Fruit fly (Drosophila melanogaster) whole organism, embryonic: ENCODE data around the gene CG10019.

Experiments used
- Bdp1 ChIP-seq: fragments of 200-800 bp; sonication (Bioruptor generic); optimal IDR thresholded peaks from 3 replicates; lab custom pipeline; 2016; ENCODE audit warnings: missing biosample characterization, missing genetic modification characterization
- Bteb2 ChIP-seq: fragments of 200-800 bp; sonication (Bioruptor generic); optimal IDR thresholded peaks from 2 replicates; lab custom pipeline; 2016; ENCODE audit warnings: missing biosample characterization, missing genetic modification characterization
- CG12391 ChIP-seq: fragments of 200-800 bp; sonication (Bioruptor generic); optimal IDR thresholded peaks from 3 replicates; lab custom pipeline; 2018; ENCODE audit warnings: missing biosample characterization, mild to moderate bottlenecking, missing genetic modification characterization, moderate library complexity
- CG13624 ChIP-seq: fragments of 200-800 bp; sonication (Bioruptor generic); optimal IDR thresholded peaks from 2 replicates; lab custom pipeline; 2016; ENCODE audit warnings: missing biosample characterization, missing genetic modification characterization
- CG1529 ChIP-seq: fragments of 200-800 bp; sonication (Bioruptor generic); optimal IDR thresholded peaks from 3 replicates; lab custom pipeline; 2018; ENCODE audit warnings: missing biosample characterization, missing genetic modification characterization
- CG15601 ChIP-seq: fragments of 200-800 bp; sonication (Bioruptor generic); optimal IDR thresholded peaks from 3 replicates; lab custom pipeline; 2019; ENCODE audit warnings: missing biosample characterization, mild to moderate bottlenecking, missing genetic modification characterization, moderate library complexity
- CG17385 ChIP-seq: fragments of 200-800 bp; sonication (Bioruptor generic); optimal IDR thresholded peaks from 3 replicates; lab custom pipeline; 2018; ENCODE audit warnings: missing biosample characterization, mild to moderate bottlenecking, missing genetic modification characterization
- CG17829 ChIP-seq: fragments of 200-800 bp; optimal IDR thresholded peaks from 2 replicates; lab custom pipeline; 2019; ENCODE audit warnings: missing biosample characterization, mild to moderate bottlenecking, missing genetic modification characterization, moderate library complexity
- CG2678 ChIP-seq: fragments of 200-800 bp; sonication (Bioruptor generic); optimal IDR thresholded peaks from 3 replicates; lab custom pipeline; 2019; ENCODE audit warnings: missing biosample characterization, mild to moderate bottlenecking, missing genetic modification characterization, moderate library complexity
- CG33213 ChIP-seq: fragments of 200-800 bp; sonication (Bioruptor generic); optimal IDR thresholded peaks from 3 replicates; lab custom pipeline; 2016; ENCODE audit warnings: missing biosample characterization, missing genetic modification characterization
- CG4854 ChIP-seq: fragments of 200-800 bp; sonication (Bioruptor generic); optimal IDR thresholded peaks from 2 replicates; lab custom pipeline; 2016; ENCODE audit warnings: missing biosample characterization, missing genetic modification characterization, inconsistent platforms
- CG5245 ChIP-seq: fragments of 200-800 bp; sonication (Bioruptor generic); optimal IDR thresholded peaks from 3 replicates; lab custom pipeline; 2016; ENCODE audit warnings: missing biosample characterization, missing genetic modification characterization
- CG6175 ChIP-seq: fragments of 200-800 bp; sonication (Bioruptor generic); IDR thresholded peaks from 3 replicates; pipeline ENCODE4 v1.3.6; 2022; ENCODE audit warnings: missing biosample characterization, missing genetic modification characterization
- CG6854 ChIP-seq: fragments of 200-800 bp; sonication (Bioruptor generic); optimal IDR thresholded peaks from 3 replicates; lab custom pipeline; 2017; ENCODE audit warnings: missing biosample characterization, mild to moderate bottlenecking, missing genetic modification characterization
- CG8478 ChIP-seq: fragments of >200 bp; optimal IDR thresholded peaks from 2 replicates; lab custom pipeline; 2018
- CG9215 ChIP-seq: fragments of 200-800 bp; sonication (Bioruptor generic); IDR thresholded peaks from 2 replicates; pipeline ENCODE4 v1.3.6; 2022; ENCODE audit warnings: missing biosample characterization, missing genetic modification characterization
- CG9437 ChIP-seq: fragments of 200-800 bp; sonication (Bioruptor generic); optimal IDR thresholded peaks from 2 replicates; lab custom pipeline; 2018; ENCODE audit warnings: missing biosample characterization, mild to moderate bottlenecking, missing genetic modification characterization
- CkIIα-i1 ChIP-seq: fragments of 200-800 bp; sonication (Bioruptor generic); IDR thresholded peaks from 2 replicates; pipeline ENCODE4 v1.3.6; 2022; ENCODE audit warnings: missing biosample characterization, missing genetic modification characterization
- D19B ChIP-seq: fragments of 200-800 bp; sonication (Bioruptor generic); optimal IDR thresholded peaks from 2 replicates; lab custom pipeline; 2017; ENCODE audit warnings: missing biosample characterization, mild to moderate bottlenecking, missing genetic modification characterization
- Dfd ChIP-seq, 2 experiments: fragments of >200 bp; optimal IDR thresholded peaks; 2 replicates each; lab custom pipeline; 2017; ENCODE audit warnings: missing biosample characterization in 2 of 2, missing genetic modification characterization in 2 of 2
- Dp ChIP-seq: fragments of 200-800 bp; sonication (Bioruptor generic); optimal IDR thresholded peaks from 2 replicates; lab custom pipeline; 2018; ENCODE audit warnings: missing biosample characterization, mild to moderate bottlenecking, missing genetic modification characterization, moderate library complexity
- Eip74EF ChIP-seq, 2 experiments: fragments of 200-800 bp in 1 of 2; fragments of >200 bp in 1 of 2; sonication (Bioruptor generic) in 1 of 2; optimal IDR thresholded peaks; 2 replicates each; lab custom pipeline; 2017 to 2019; ENCODE audit warnings: missing biosample characterization in 2 of 2, missing genetic modification characterization in 2 of 2, mild to moderate bottlenecking in 1 of 2, moderate library complexity in 1 of 2
- Elba2 ChIP-seq: fragments of 200-800 bp; sonication (Bioruptor generic); optimal IDR thresholded peaks from 3 replicates; lab custom pipeline; 2016; ENCODE audit warnings: missing biosample characterization, missing genetic modification characterization
- HLH4C ChIP-seq: fragments of 200-800 bp; sonication (Bioruptor generic); IDR thresholded peaks from 3 replicates; pipeline ENCODE4 v1.3.6; 2022; ENCODE audit warnings: missing biosample characterization, missing genetic modification characterization; ENCODE audit not compliant: partially characterized antibody
- HLH54F ChIP-seq: fragments of 200-800 bp; sonication (Bioruptor generic); optimal IDR thresholded peaks from 3 replicates; lab custom pipeline; 2016; ENCODE audit warnings: missing biosample characterization, missing genetic modification characterization
- Hr39 ChIP-seq: fragments of >200 bp; optimal IDR thresholded peaks from 2 replicates; lab custom pipeline; 2017
- Hsf ChIP-seq: fragments of 200-800 bp; sonication (Bioruptor generic); optimal IDR thresholded peaks from 3 replicates; lab custom pipeline; 2016; ENCODE audit warnings: missing biosample characterization, missing genetic modification characterization
- Lim3 ChIP-seq: fragments of 200-800 bp; sonication (Bioruptor generic); IDR thresholded peaks from 2 replicates; pipeline ENCODE4 v1.3.6; 2022; ENCODE audit warnings: missing biosample characterization, missing genetic modification characterization
- Lpt ChIP-seq: fragments of >200 bp; optimal IDR thresholded peaks from 2 replicates; lab custom pipeline; 2018; ENCODE audit warnings: missing biosample characterization, missing genetic modification characterization
- MTF-1 ChIP-seq: fragments of 200-800 bp; sonication (Bioruptor generic); optimal IDR thresholded peaks from 2 replicates; lab custom pipeline; 2018; ENCODE audit warnings: missing biosample characterization, mild to moderate bottlenecking, missing genetic modification characterization, borderline replicate concordance
- Meics ChIP-seq: fragments of 200-800 bp; sonication (Bioruptor generic); optimal IDR thresholded peaks from 2 replicates; lab custom pipeline; 2017; ENCODE audit warnings: missing biosample characterization, mild to moderate bottlenecking, missing genetic modification characterization
- Myb ChIP-seq: fragments of 200-800 bp; sonication (Bioruptor generic); optimal IDR thresholded peaks from 2 replicates; lab custom pipeline; 2016; ENCODE audit warnings: missing biosample characterization, missing genetic modification characterization
- Nf-YA ChIP-seq: fragments of 200-800 bp; sonication (Bioruptor generic); IDR thresholded peaks from 2 replicates; pipeline ENCODE4 v1.3.6; 2022; ENCODE audit warnings: missing biosample characterization, missing genetic modification characterization
- Oli ChIP-seq: fragments of 200-800 bp; sonication (Bioruptor generic); optimal IDR thresholded peaks from 2 replicates; lab custom pipeline; 2018; ENCODE audit warnings: missing biosample characterization, mild to moderate bottlenecking, missing genetic modification characterization, moderate library complexity
- Optix ChIP-seq: fragments of 200-800 bp; sonication (Bioruptor generic); IDR thresholded peaks from 3 replicates; pipeline ENCODE4 v1.3.6; 2022; ENCODE audit warnings: missing biosample characterization, missing genetic modification characterization
- Rx ChIP-seq: fragments of 200-800 bp; sonication (Bioruptor generic); IDR thresholded peaks from 2 replicates; pipeline ENCODE4 v1.3.6; 2022; ENCODE audit warnings: missing biosample characterization, missing genetic modification characterization
- amos ChIP-seq: fragments of 200-800 bp; sonication (Bioruptor generic); IDR thresholded peaks from 2 replicates; pipeline ENCODE4 v1.3.6; 2022; ENCODE audit warnings: missing biosample characterization, missing genetic modification characterization; ENCODE audit not compliant: partially characterized antibody
- ap ChIP-seq: fragments of 200-800 bp; sonication (Bioruptor generic); IDR thresholded peaks from 2 replicates; pipeline ENCODE4 v1.3.6; 2022; ENCODE audit warnings: missing biosample characterization, missing genetic modification characterization
- bowl ChIP-seq: fragments of 200-800 bp; sonication (Bioruptor generic); IDR thresholded peaks from 2 replicates; pipeline ENCODE4 v1.3.6; 2022; ENCODE audit warnings: missing biosample characterization, missing genetic modification characterization
- fru ChIP-seq: fragments of >200 bp; optimal IDR thresholded peaks from 2 replicates; lab custom pipeline; 2017
- gro ChIP-seq: fragments of 200-800 bp; sonication (Bioruptor generic); optimal IDR thresholded peaks from 2 replicates; lab custom pipeline; 2016; ENCODE audit warnings: missing biosample characterization, missing genetic modification characterization
- hb ChIP-seq: fragments of 200-800 bp; sonication (Bioruptor generic); IDR thresholded peaks from 3 replicates; pipeline ENCODE4 v1.3.6; 2022; ENCODE audit warnings: missing biosample characterization, missing genetic modification characterization; ENCODE audit not compliant: partially characterized antibody
- jing ChIP-seq: fragments of 200-800 bp; sonication (Bioruptor generic); optimal IDR thresholded peaks from 2 replicates; lab custom pipeline; 2018; ENCODE audit warnings: missing biosample characterization, mild to moderate bottlenecking, missing genetic modification characterization
- nmo ChIP-seq: fragments of 200-800 bp; sonication (Bioruptor generic); optimal IDR thresholded peaks from 2 replicates; lab custom pipeline; 2018; ENCODE audit warnings: missing biosample characterization, mild to moderate bottlenecking, missing genetic modification characterization, moderate library complexity
- pnt ChIP-seq: fragments of 200-800 bp; sonication (Bioruptor generic); optimal IDR thresholded peaks from 3 replicates; lab custom pipeline; 2016; ENCODE audit warnings: missing biosample characterization, missing genetic modification characterization
- prd ChIP-seq, 3 experiments: fragments of >200 bp in 2 of 3; fragments of 200-800 bp in 1 of 3; sonication (Bioruptor generic) in 1 of 3; optimal IDR thresholded peaks in 2 of 3; IDR thresholded peaks in 1 of 3; 2 replicates in 2 of 3; 3 replicates in 1 of 3; pipeline versions ENCODE4 v1.3.6 to Lab custom; 2017 to 2022; ENCODE audit warnings: missing biosample characterization in 1 of 3, missing genetic modification characterization in 1 of 3
- row ChIP-seq: fragments of 200-800 bp; sonication (Bioruptor generic); IDR thresholded peaks from 3 replicates; pipeline ENCODE4 v1.3.6; 2022; ENCODE audit warnings: missing biosample characterization, missing genetic modification characterization
- sens ChIP-seq: fragments of 200-800 bp; sonication (Bioruptor generic); peaks from one replicate; lab custom pipeline; 2016; ENCODE audit warnings: missing biosample characterization, missing genetic modification characterization
- sim ChIP-seq: fragments of 200-800 bp; sonication (Bioruptor generic); IDR thresholded peaks from 2 replicates; pipeline ENCODE4 v1.3.6; 2022; ENCODE audit warnings: missing biosample characterization, missing genetic modification characterization
- tio ChIP-seq: fragments of 200-800 bp; sonication (Bioruptor generic); optimal IDR thresholded peaks from 2 replicates; lab custom pipeline; 2017; ENCODE audit warnings: missing biosample characterization, missing genetic modification characterization, inconsistent platforms
- trem ChIP-seq: fragments of 200-800 bp; optimal IDR thresholded peaks from 3 replicates; lab custom pipeline; 2019; ENCODE audit warnings: missing biosample characterization, mild to moderate bottlenecking, missing genetic modification characterization, moderate library complexity
- ttk ChIP-seq: fragments of 200-800 bp; sonication (Bioruptor generic); IDR thresholded peaks from 2 replicates; pipeline ENCODE4 v2.1.2; 2022; ENCODE audit warnings: missing biosample characterization, missing genetic modification characterization

Gene CG10019

dm6 chr2L:3779143-3779788 lies 49.0 kb downstream of the CG10019 start (continued):
- TF ChIP-seq MTF-1 (GFP tag; lab: Kevin White, UChicago) (peak; percentile 18), ap (GFP tag; lab: Robert Waterston, UW) (no peak), hb (GFP tag; lab: Robert Waterston, UW) (no peak), CG17385 (GFP tag; lab: Kevin White, UChicago) (no peak), CG13624 (GFP tag; lab: Kevin White, UChicago) (no peak), tio (peak; percentile 44), Bteb2 (GFP tag; lab: Kevin White, UChicago) (no peak), jing (GFP tag; lab: Kevin White, UChicago) (no peak), Bdp1 (GFP tag; lab: Kevin White, UChicago) (no peak), CG1529 (GFP tag; lab: Kevin White, UChicago) (no peak), gro (GFP tag; lab: Kevin White, UChicago) (no peak), nmo (peak; percentile 17), amos (no peak), CG33213 (GFP tag; lab: Kevin White, UChicago) (no peak), CG8478 (lab: Kevin White, UChicago) (no peak), sens (GFP tag; lab: Kevin White, UChicago) (no peak), prd (optimal IDR thresholded peaks at IDR 0.05; lab: Kevin White, UChicago) (no peak), prd (GFP tag; IDR thresholded peaks at IDR 0.05; lab: Robert Waterston, UW) (no peak), row (GFP tag; lab: Robert Waterston, UW) (peak; percentile 33; the same call in 1 of the 3 replicates), Eip74EF (GFP tag; optimal IDR thresholded peaks at IDR 0.05; lab: Kevin White, UChicago) (no peak), CG4854 (GFP tag; lab: Kevin White, UChicago) (no peak), trem (tag; lab: Kevin White, UChicago) (no peak), CG9215 (no peak), Hsf (no peak), CG9437 (GFP tag; lab: Kevin White, UChicago) (peak; percentile 63), Hr39 (lab: Kevin White, UChicago) (no peak), fru (lab: Kevin White, UChicago) (no peak), Oli (tag; lab: Kevin White, UChicago) (peak; percentile 27), CkIIα-i1 (GFP tag; lab: Robert Waterston, UW) (no peak), Meics (GFP tag; lab: Kevin White, UChicago) (no peak), CG5245 (GFP tag; lab: Kevin White, UChicago) (no peak), CG12391 (tag; lab: Kevin White, UChicago) (no peak), HLH54F (no peak), CG15601 (tag; lab: Kevin White, UChicago) (no peak), sim (GFP tag; lab: Robert Waterston, UW) (no peak), CG17829 (tag; lab: Kevin White, UChicago) (no peak), Dp (GFP tag; lab: Kevin White, UChicago) (no peak), Lim3 (GFP tag; lab: Robert Waterston, UW) (no peak), Nf-YA (GFP tag; lab: Robert Waterston, UW) (no peak), CG2678 (tag; lab: Kevin White, UChicago) (peak; percentile 42), Rx (no peak), Elba2 (GFP tag; lab: Kevin White, UChicago) (no peak), Myb (GFP tag; lab: Kevin White, UChicago) (no peak), D19B (GFP tag; lab: Kevin White, UChicago) (peak; percentile 94), bowl (GFP tag; lab: Robert Waterston, UW) (no peak; the same call in 1 of the 2 replicates), CG6854 (no peak), Dfd (GFP tag; optimal IDR thresholded peaks at IDR 0.05; lab: Kevin White, UChicago) (no peak), Lpt (no peak), Optix (no peak), HLH4C (GFP tag; lab: Robert Waterston, UW) (no peak), ttk (no peak), pnt (no peak), CG6175 (GFP tag; lab: Robert Waterston, UW) (no peak)
